Worm (Caenorhabditis elegans): ENCODE measurements around the gene K03B4.4.

DNA sequence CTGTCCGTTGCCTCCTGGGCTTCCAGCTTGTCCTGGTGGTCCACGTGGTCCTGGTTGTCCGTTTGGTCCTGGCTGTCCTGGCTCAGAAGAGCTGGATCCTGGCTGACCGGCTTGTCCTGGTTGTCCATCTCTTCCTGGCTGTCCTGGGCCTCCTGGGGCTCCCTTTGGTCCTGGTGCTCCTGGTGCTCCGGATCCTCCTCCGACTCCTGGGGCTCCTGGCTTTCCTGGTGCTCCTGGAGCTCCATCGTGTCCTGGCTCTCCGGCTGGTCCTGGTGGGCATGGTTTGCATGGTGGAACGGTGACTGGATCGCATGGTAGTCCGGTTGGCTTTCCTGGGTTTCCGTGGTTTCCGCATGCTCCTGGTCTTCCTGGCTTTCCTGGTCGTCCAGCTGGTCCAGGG lies 28.7 kb upstream of the K03B4.4 start:
- TF ChIP-seq jun-1 (tag; optimal IDR thresholded peaks at IDR 0.05) (no peak), elt-1 (tag; optimal IDR thresholded peaks at IDR 0.05) (no peak), fkh-10 (GFP tag; optimal IDR thresholded peaks at IDR 0.05) (no peak), ztf-11 (tag; optimal IDR thresholded peaks at IDR 0.05) (no peak), snpc-4 (tag; optimal IDR thresholded peaks at IDR 0.05) (no peak)

All from whole organism, L3 larva.